Fruit fly (Drosophila melanogaster) ovary, adult (tissue): Measurements from ENCODE around the gene mRpL9.

Experiments used
- CG17801 ChIP-seq: fragments of 200-800 bp; optimal IDR thresholded peaks from 2 replicates; lab custom pipeline; 2019; ENCODE audit warnings: missing biosample characterization, mild to moderate bottlenecking, missing genetic modification characterization, moderate library complexity; ENCODE audit not compliant: partially characterized antibody

mRpL9 gene

DNA sequence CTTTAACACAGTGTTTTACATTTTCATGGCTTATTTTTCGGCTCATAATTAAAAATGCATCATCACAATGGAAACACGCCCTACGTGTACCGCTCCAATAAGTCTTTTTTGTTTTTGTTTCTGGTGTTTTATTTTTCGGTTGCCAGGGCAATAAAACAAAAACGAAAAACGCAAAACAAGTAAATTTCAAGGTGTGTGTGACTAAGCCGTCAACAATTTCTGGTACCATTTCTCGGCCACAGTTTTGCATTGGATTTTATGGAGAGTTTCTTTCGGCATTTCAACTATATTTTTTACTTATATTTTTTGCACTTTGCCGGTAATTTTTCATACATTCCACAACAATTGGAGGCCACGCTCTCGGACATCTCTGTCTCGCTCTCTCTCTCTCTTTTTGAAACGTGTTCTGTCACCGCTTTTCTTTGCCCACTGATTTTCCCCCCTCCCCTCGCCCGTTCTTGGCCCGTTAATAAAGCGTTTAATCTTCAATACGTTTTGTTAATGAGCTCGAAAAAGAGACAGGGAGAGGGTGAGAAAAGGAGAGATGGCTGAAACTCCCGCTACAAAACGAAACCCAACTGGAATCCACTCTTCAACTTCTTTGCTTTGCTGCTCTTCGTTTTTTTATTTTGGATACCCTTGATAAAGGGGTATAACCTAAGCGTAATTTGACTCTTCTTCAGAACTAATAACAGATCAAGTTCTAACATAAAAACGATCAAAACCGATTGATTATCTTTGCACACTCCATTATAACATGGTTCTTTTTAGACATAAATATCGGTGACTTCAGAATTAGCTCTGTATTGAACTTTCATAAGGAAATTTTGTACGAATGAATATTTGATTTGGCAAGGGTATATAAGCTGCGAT is 37.3 kb upstream of the mRpL9 start:
- TF ChIP-seq CG17801 (GFP tag; lab: Kevin White, UChicago) = peak; percentile 98

DNA sequence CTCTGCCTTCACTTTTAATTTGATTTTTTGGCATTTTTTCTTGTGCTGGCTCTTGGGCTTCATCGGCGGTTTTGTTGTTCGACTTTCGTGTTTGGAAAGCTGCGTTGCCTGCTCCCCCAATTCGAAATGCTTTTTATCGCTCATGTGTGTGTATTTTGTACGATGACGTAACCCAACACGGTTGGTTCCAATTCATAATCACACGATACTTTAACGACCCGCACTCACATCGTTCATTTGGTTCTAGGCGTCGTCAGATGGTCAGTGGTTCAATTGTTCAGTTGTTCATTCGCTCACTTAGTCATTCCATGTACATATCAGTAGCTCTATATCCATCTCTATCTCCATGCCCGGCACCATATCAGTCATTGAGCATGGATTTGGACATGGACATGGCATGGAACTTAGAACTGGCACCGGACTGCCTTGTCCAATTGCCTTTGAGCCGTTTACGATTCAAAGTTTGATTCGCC is 36.6 kb upstream of the mRpL9 start:
- TF ChIP-seq CG17801 (GFP tag; lab: Kevin White, UChicago) = no peak

DNA sequence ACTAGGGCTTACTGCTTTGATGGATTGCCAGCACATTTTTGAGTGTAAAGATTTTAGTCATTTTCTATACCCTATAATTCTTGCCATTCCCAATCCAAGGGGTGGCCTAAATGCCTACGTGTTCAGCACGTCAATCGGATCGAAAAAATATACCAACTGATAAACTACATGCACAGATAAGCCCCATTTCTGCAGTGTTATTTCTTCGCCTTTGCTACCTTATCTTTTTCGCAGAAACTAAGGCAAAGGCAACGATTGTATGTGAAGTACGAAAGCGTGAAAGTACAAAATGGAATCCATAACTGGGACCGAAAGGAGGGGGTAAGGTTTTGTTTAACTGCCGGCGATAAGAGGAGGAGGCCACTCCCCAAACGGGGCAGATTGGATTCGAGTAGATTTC is 32.6 kb upstream of the mRpL9 start:
- no peak for TF ChIP-seq CG17801 (GFP tag; lab: Kevin White, UChicago)

DNA sequence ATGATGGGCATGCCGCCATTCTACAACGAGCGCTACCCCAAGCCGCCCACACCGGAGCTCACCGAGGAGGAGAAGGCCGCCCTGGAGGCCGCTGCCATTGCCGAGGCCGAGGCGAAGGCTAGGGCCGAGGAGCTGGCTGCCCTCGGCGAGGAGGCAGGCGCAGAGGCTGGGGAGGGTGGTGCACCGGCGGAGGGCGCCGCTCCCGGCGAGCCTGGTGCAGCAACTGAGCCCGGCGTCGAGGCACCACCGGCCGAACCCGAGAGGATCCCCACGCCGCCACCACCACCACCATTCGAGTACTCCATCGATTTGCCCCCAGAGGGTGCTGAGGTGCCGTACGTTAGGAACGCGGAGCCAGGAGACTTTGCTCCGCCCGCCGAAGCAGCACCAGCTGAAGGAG is 25.3 kb upstream of the mRpL9 start:
- no peak for TF ChIP-seq CG17801 (GFP tag; lab: Kevin White, UChicago)

DNA sequence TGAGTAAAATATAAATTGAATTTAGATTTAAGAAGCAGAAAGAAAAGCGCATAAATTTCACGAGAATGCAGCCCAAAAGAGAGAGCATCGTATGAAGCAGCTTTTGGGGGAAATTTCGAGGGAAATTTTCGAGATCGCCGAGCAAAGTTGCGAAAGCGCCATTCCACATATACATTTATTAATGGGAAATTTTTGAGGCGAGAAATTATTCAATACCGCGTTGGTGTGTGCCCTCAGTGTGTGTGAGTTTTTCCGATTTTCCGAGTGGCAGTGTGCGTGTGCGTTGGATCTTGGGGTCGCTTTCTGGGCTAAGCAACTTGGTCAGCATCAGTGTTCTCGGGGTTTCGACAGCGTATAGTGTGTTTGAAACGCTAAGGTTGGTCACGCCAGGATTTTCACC is 20.6 kb upstream of the mRpL9 start, which contains the start of gene Tm2:
TSS of gene Tm2 (plus strand) at position 270 of the 400 bp plus-strand sequence.
- no peak for TF ChIP-seq CG17801 (GFP tag; lab: Kevin White, UChicago)

DNA sequence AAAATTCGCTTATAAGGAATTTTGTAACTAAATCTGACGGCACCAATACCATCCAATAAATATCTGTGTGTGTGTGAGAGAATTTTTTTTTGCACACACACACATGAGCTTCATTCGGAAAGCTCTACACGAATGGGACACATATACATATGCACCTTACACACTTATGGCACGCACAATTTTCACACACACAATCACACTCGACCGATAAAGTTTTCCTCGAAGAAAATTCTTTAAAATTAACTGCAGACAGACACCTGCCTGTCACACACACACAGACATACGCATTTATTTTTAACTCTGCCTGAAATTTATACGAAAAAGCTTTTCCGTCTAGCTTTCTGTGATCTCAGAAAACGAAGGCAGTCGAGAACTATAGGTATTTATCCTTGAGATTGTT is 19.8 kb upstream of the mRpL9 start:
- no peak for TF ChIP-seq CG17801 (GFP tag; lab: Kevin White, UChicago)

DNA sequence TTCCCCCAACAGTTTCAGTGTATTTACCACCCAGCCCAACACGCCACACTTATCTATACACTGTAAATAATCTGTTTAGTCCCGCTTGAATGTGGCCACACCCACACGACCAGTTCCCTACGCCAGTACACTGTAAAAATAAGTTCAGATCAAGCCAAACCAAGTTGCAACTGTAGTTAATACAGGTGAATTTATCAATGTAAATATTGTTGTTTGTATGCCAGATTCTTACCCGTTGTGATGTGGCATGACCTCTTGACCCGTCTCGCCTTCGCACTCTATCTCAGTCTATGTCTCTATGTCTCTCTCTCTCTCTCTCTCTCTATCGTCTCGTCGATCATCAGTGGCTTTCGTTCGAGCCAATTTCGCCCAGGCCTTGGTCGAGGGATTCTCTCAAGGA is 16.7 kb upstream of the mRpL9 start:
- no peak for TF ChIP-seq CG17801 (GFP tag; lab: Kevin White, UChicago)

DNA sequence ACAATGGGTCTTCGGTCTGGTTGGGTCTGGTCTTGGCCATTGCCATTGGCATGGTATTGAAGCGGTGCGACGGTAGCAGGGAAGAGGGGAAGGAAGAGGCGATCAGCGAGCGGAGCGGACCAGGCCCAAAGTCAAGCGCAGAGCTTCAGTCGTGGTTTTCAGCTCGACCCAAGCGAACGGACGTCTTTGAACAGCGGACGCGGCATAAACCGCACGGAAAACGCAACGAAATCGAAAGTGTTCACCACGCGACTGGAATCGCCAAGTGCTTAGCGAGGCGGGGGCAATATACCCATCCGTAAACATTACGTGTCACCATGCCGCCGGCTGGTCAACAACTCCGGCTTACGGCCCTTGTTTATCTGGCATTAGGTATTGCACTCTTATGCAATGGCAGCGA is 14.2 kb upstream of the mRpL9 start, which contains the start of gene CG14866:
TSS of gene CG14866 (plus strand) at position 146 of the 400 bp plus-strand sequence.
- TF ChIP-seq CG17801 (GFP tag; lab: Kevin White, UChicago) = no peak

DNA sequence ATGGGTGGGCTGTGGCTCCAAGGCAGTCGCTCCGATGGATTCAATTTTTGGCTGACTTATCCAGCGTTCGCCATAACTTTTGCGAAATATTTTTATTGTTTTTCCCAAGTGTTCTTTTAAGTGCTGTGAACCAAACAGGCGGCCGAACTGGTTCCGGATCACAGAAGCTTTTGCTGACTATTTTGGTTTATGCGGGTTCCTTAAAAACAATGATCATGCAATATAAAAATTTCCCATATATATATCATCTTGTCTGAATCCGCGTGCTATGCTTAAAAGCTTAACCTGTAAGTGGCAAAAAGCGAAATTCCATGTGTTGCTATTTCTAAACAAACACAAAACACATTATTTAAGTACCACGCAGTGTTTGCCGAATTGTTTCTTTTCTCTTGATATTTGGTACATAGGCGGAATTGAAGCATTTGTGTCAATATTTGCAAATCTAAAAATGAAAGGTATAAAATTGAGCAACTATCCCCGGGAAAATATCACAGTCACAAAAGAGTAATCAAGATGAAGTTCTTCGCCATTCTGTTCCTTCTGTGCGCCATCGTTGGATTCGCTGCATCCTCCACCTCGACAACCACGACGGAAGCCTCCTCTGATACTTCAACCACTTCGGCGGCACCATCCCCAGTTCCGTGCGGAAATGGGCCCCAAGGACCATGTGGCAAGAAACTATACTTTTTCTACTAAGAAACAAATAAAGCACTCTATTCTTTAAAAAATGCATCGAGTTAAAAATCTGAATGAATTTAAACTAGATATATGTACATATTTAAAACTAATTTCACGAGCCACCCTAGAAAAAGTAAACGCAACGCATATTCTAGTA is 10.4 kb upstream of the mRpL9 start, which contains the start of the genes CG6276 and CG44040:
TSS of gene CG6276 (minus strand) at position 158 of the 835 bp plus-strand sequence.
TSS of gene CG44040 (plus strand) at position 467 of the 835 bp plus-strand sequence.
- peak; percentile 4 for TF ChIP-seq CG17801 (GFP tag; lab: Kevin White, UChicago)

DNA sequence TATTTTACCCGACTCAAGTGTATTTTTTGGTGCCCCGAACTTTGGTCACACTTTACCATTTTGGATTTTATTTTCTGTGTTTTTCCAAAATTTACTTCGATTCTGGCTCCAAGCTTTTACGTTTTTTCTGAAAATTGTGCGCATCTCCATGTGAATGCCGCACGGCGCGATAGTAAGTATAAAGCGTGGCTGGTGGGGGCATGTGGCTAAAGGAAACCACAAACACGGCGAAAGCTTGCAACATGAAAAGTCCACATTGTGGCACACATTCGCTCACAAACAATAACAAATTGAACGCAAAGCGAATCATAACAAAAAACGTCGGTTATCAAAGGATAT is 9.8 kb upstream of the mRpL9 start, which contains the start of gene ear:
TSS of gene ear (plus strand) at position 10 of the 339 bp plus-strand sequence.
- TF ChIP-seq CG17801 (GFP tag; lab: Kevin White, UChicago) = no peak

DNA sequence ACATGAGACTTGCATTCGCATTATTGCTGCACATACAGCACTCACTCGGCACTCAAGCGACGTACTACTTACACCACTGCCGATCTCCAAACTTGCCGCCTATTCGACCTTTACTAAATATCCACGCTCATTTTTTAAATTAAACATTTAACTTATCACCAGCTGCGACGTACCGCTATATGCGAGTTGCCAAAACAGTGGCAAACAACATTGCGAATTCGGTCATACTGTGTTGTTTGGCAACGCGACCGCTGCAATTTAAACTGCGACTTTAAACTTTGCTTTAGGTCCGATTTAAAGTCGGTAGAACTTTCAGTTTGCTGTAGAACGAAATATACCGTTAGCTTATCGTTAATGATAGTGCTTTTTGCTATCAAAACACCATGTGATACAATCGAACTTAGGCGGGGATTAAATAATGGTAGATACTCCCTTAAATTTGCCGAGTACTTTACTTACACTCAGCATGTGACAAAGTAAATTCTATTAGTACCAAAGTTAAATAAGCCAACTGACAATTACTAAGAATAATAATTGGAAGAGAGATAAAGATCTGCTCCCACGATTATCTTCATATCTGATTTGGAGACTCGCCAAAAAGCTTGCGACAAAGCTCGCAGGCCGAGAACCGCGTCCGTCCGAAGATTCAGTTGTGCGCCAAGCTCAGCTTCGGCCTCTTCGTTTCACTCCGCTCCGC is 2.3 kb upstream of the mRpL9 start, which contains the start of the genes CG6236 and ea:
TSS of gene CG6236 (minus strand) at position 187 of the 697 bp plus-strand sequence.
TSS of gene ea (plus strand) at position 647 of the 697 bp plus-strand sequence.
- TF ChIP-seq CG17801 (GFP tag; lab: Kevin White, UChicago) = no peak

DNA sequence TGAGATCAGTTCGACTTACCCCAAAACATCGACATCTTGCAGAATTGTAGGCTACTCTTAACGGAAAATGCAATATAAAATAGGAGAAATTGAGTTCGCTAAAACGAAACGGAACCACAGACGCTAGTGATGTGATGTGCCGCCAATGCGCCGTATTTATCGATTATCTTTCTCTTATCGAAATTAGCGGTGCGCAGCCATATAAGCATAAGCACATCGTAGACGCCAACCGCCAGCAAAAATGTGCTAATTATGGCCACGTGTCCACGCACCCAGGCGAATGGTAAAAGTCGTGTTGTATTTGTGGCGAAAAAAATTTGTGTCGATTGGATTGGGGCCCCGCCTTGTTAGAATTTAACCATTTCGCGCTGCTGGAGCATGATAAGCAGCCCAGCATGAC is 2.5 kb downstream of the mRpL9 start, which contains the start of the genes Fkbp39 and Cyfip:
TSS of gene Fkbp39 (minus strand) at position 140 of the 400 bp plus-strand sequence.
TSS of gene Cyfip (plus strand) at position 273 of the 400 bp plus-strand sequence.
- peak; percentile 71 for TF ChIP-seq CG17801 (GFP tag; lab: Kevin White, UChicago)

DNA sequence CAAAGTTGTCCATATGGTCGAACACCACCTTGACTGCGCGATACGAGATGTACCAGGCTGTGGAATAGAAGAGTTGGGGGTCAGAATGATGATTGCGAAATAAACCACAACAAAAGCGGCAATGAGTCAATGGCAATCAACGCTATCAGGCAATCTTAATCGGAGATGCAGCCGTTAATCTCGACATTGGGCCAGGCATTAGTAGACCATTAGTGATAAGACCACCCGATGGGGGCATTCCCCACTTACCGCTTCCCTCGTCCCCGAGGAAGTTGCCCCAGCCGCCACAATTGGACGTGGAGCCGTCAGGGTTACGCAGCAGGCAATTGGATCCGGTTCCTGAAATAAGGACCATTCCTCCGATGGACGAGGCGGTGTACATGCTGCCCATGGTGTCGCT is 8.6 kb downstream of the mRpL9 start:
- no peak for TF ChIP-seq CG17801 (GFP tag; lab: Kevin White, UChicago)
